Fruit fly (Drosophila melanogaster) whole organism, embryonic: ENCODE results near the gene P5CDh2.
A peak's percentile ranks its signal among the peaks of the same experiment; 100 is the strongest.

ENCODE experiments used
- Aef1 ChIP-seq: fragments of 200-800 bp; sonication (Bioruptor generic); IDR thresholded peaks from 3 replicates; pipeline ENCODE4 v1.3.6; 2022; ENCODE audit warnings: missing biosample characterization, missing genetic modification characterization
- Atf6 ChIP-seq: fragments of 200-800 bp; sonication (Bioruptor generic); IDR thresholded peaks from 2 replicates; pipeline ENCODE4 v1.3.6; 2022; ENCODE audit warnings: missing biosample characterization, missing genetic modification characterization
- CG10431 ChIP-seq: fragments of 200-800 bp; sonication (Bioruptor generic); optimal IDR thresholded peaks from 3 replicates; lab custom pipeline; 2018; ENCODE audit warnings: missing biosample characterization, mild to moderate bottlenecking, missing genetic modification characterization
- CG10543 ChIP-seq: fragments of 200-800 bp; sonication (Bioruptor generic); optimal IDR thresholded peaks from 3 replicates; lab custom pipeline; 2017; ENCODE audit warnings: missing biosample characterization, mild to moderate bottlenecking, missing genetic modification characterization, moderate library complexity
- CG11247 ChIP-seq: fragments of 200-800 bp; sonication (Bioruptor generic); IDR thresholded peaks from 2 replicates; pipeline ENCODE4 v1.3.6; 2022; ENCODE audit warnings: missing biosample characterization, missing genetic modification characterization
- CG12942 ChIP-seq: fragments of 200-800 bp; sonication (Bioruptor generic); optimal IDR thresholded peaks from 3 replicates; lab custom pipeline; 2016; ENCODE audit warnings: missing biosample characterization, missing genetic modification characterization
- CG14050 ChIP-seq: fragments of 200-800 bp; sonication (Bioruptor generic); IDR thresholded peaks from 3 replicates; pipeline ENCODE4 v1.3.6; 2022; ENCODE audit warnings: missing biosample characterization, missing genetic modification characterization
- CG17359 ChIP-seq: fragments of 200-800 bp; sonication (Bioruptor generic); optimal IDR thresholded peaks from 3 replicates; lab custom pipeline; 2018; ENCODE audit warnings: missing biosample characterization, mild to moderate bottlenecking, missing genetic modification characterization, moderate library complexity
- CG17361 ChIP-seq: fragments of 200-800 bp; sonication (Bioruptor generic); IDR thresholded peaks from 3 replicates; pipeline ENCODE4 v1.3.6; 2022; ENCODE audit warnings: missing biosample characterization, missing genetic modification characterization
- CG1792 ChIP-seq: fragments of 200-800 bp; sonication (Bioruptor generic); optimal IDR thresholded peaks from 2 replicates; lab custom pipeline; 2016; ENCODE audit warnings: missing biosample characterization, missing genetic modification characterization
- CG2120 ChIP-seq: fragments of 200-800 bp; sonication (Bioruptor generic); optimal IDR thresholded peaks from 3 replicates; lab custom pipeline; 2016; ENCODE audit warnings: missing biosample characterization, missing genetic modification characterization
- CG2678 ChIP-seq: fragments of 200-800 bp; sonication (Bioruptor generic); optimal IDR thresholded peaks from 3 replicates; lab custom pipeline; 2019; ENCODE audit warnings: missing biosample characterization, mild to moderate bottlenecking, missing genetic modification characterization, moderate library complexity
- CG30403 ChIP-seq: fragments of 200-800 bp; sonication (Bioruptor generic); optimal IDR thresholded peaks from 3 replicates; lab custom pipeline; 2016; ENCODE audit warnings: missing biosample characterization, missing genetic modification characterization
- CG3163 ChIP-seq: fragments of 200-800 bp; sonication (Bioruptor generic); optimal IDR thresholded peaks from 3 replicates; lab custom pipeline; 2016; ENCODE audit warnings: missing biosample characterization, missing genetic modification characterization
- CG4404 ChIP-seq: fragments of 200-800 bp; sonication (Bioruptor generic); IDR thresholded peaks from 2 replicates; pipeline ENCODE4 v1.3.6; 2022; ENCODE audit warnings: missing biosample characterization, missing genetic modification characterization
- CG5245 ChIP-seq: fragments of 200-800 bp; sonication (Bioruptor generic); optimal IDR thresholded peaks from 3 replicates; lab custom pipeline; 2016; ENCODE audit warnings: missing biosample characterization, missing genetic modification characterization
- CG7839 ChIP-seq: fragments of 200-800 bp; sonication (Bioruptor generic); optimal IDR thresholded peaks from 3 replicates; lab custom pipeline; 2018; ENCODE audit warnings: missing biosample characterization, mild to moderate bottlenecking, missing genetic modification characterization, moderate library complexity
- D ChIP-seq, 2 experiments: fragments of 200-800 bp in 1 of 2; fragments of >200 bp in 1 of 2; sonication (Bioruptor generic) in 1 of 2; optimal IDR thresholded peaks; 2 replicates in 1 of 2; 3 replicates in 1 of 2; lab custom pipeline; 2017; ENCODE audit warnings: mild to moderate bottlenecking in 1 of 2, missing biosample characterization in 1 of 2, missing genetic modification characterization in 1 of 2, missing genetic modification reagents in 1 of 2
- Dfd ChIP-seq, 2 experiments: fragments of >200 bp; optimal IDR thresholded peaks; 2 replicates each; lab custom pipeline; 2017; ENCODE audit warnings: missing biosample characterization in 2 of 2, missing genetic modification characterization in 2 of 2
- Ets97D ChIP-seq: fragments of 200-800 bp; sonication (Bioruptor generic); optimal IDR thresholded peaks from 3 replicates; lab custom pipeline; 2016; ENCODE audit warnings: missing biosample characterization, missing genetic modification characterization
- HmgZ ChIP-seq: fragments of 200-800 bp; sonication (Bioruptor generic); optimal IDR thresholded peaks from 2 replicates; lab custom pipeline; 2018; ENCODE audit warnings: missing biosample characterization, mild to moderate bottlenecking, missing genetic modification characterization
- Hr51 ChIP-seq, 2 experiments: fragments of 200-800 bp; sonication (Bioruptor generic); optimal IDR thresholded peaks; 2 replicates in 1 of 2; 3 replicates in 1 of 2; lab custom pipeline; 2016 to 2018; ENCODE audit warnings: missing biosample characterization in 2 of 2, missing genetic modification characterization in 2 of 2, mild to moderate bottlenecking in 1 of 2, moderate library complexity in 1 of 2
- Max ChIP-seq: fragments of 200-800 bp; sonication (Bioruptor generic); optimal IDR thresholded peaks from 2 replicates; lab custom pipeline; 2016; ENCODE audit warnings: missing biosample characterization, mild to moderate bottlenecking, missing genetic modification characterization
- Sry-δ ChIP-seq: fragments of 200-800 bp; sonication (Bioruptor generic); optimal IDR thresholded peaks from 2 replicates; lab custom pipeline; 2016; ENCODE audit warnings: missing biosample characterization, missing genetic modification characterization
- Ssrp ChIP-seq: fragments of 200-800 bp; sonication (Bioruptor generic); optimal IDR thresholded peaks from 2 replicates; lab custom pipeline; 2018; ENCODE audit warnings: missing biosample characterization, mild to moderate bottlenecking, missing genetic modification characterization, moderate library complexity
- Tbp ChIP-seq: fragments of >200 bp; optimal IDR thresholded peaks from 2 replicates; lab custom pipeline; 2018; ENCODE audit warnings: missing biosample characterization, missing genetic modification characterization
- YL-1 ChIP-seq: fragments of 200-800 bp; sonication (Bioruptor generic); optimal IDR thresholded peaks from 3 replicates; lab custom pipeline; 2017; ENCODE audit warnings: missing biosample characterization, mild to moderate bottlenecking, missing genetic modification characterization
- aop ChIP-seq: fragments of 200-800 bp; sonication (Bioruptor generic); IDR thresholded peaks from 2 replicates; pipeline ENCODE4 v1.3.6; 2022; ENCODE audit warnings: missing biosample characterization, missing genetic modification characterization
- cas ChIP-seq: fragments of 200-800 bp; sonication (Bioruptor generic); IDR thresholded peaks from 2 replicates; pipeline ENCODE4 v1.3.6; 2022; ENCODE audit warnings: missing biosample characterization, missing genetic modification characterization
- cato ChIP-seq: fragments of 200-800 bp; sonication (Bioruptor generic); optimal IDR thresholded peaks from 2 replicates; lab custom pipeline; 2016; ENCODE audit warnings: missing biosample characterization, missing genetic modification characterization, borderline replicate concordance
- ci ChIP-seq: fragments of 200-800 bp; sonication (Bioruptor generic); IDR thresholded peaks from 3 replicates; pipeline ENCODE4 v1.3.6; 2022; ENCODE audit warnings: missing biosample characterization, missing genetic modification characterization
- da ChIP-seq: fragments of 200-800 bp; sonication (Bioruptor generic); optimal IDR thresholded peaks from 2 replicates; lab custom pipeline; 2016; ENCODE audit warnings: missing biosample characterization, missing genetic modification characterization
- dan ChIP-seq: fragments of 200-800 bp; sonication (Bioruptor generic); IDR thresholded peaks from 2 replicates; pipeline ENCODE4 v1.3.6; 2022; ENCODE audit warnings: missing biosample characterization, missing genetic modification characterization
- dimm ChIP-seq: fragments of 200-800 bp; sonication (Bioruptor generic); IDR thresholded peaks from 2 replicates; pipeline ENCODE4 v1.3.6; 2022; ENCODE audit warnings: missing biosample characterization, missing genetic modification characterization
- dpn ChIP-seq, 2 experiments: fragments of 200-800 bp; sonication (Bioruptor generic); optimal IDR thresholded peaks; 3 replicates each; lab custom pipeline; 2016; ENCODE audit warnings: missing biosample characterization in 2 of 2, missing genetic modification characterization in 2 of 2
- fu2 ChIP-seq: fragments of 200-800 bp; sonication (Bioruptor generic); optimal IDR thresholded peaks from 2 replicates; lab custom pipeline; 2016; ENCODE audit warnings: missing biosample characterization, missing genetic modification characterization
- ind ChIP-seq: fragments of 200-800 bp; sonication (Bioruptor generic); optimal IDR thresholded peaks from 3 replicates; lab custom pipeline; 2016; ENCODE audit warnings: missing biosample characterization, missing genetic modification characterization
- insv ChIP-seq, 2 experiments: fragments of 200-800 bp; sonication (Bioruptor generic); optimal IDR thresholded peaks; 3 replicates each; lab custom pipeline; 2016 to 2018; ENCODE audit warnings: missing biosample characterization in 2 of 2, missing genetic modification characterization in 2 of 2
- kni ChIP-seq: fragments of 200-800 bp; sonication (Bioruptor generic); optimal IDR thresholded peaks from 3 replicates; lab custom pipeline; 2017; ENCODE audit warnings: mild to moderate bottlenecking, missing biosample characterization, missing genetic modification reagents, missing genetic modification characterization
- lab ChIP-seq: fragments of 200-800 bp; sonication (Bioruptor generic); optimal IDR thresholded peaks from 3 replicates; lab custom pipeline; 2017; ENCODE audit warnings: missing biosample characterization, missing genetic modification characterization, mild to moderate bottlenecking, moderate library complexity, missing genetic modification reagents
- lilli ChIP-seq: fragments of 200-800 bp; sonication (Bioruptor generic); optimal IDR thresholded peaks from 3 replicates; lab custom pipeline; 2016; ENCODE audit warnings: missing biosample characterization, missing genetic modification characterization
- onecut ChIP-seq: fragments of 200-800 bp; sonication (Bioruptor generic); IDR thresholded peaks from 2 replicates; pipeline ENCODE4 v1.3.6; 2022; ENCODE audit warnings: missing biosample characterization, missing genetic modification characterization
- prd ChIP-seq, 3 experiments: fragments of >200 bp in 2 of 3; fragments of 200-800 bp in 1 of 3; sonication (Bioruptor generic) in 1 of 3; optimal IDR thresholded peaks in 2 of 3; IDR thresholded peaks in 1 of 3; 2 replicates in 2 of 3; 3 replicates in 1 of 3; pipeline versions ENCODE4 v1.3.6 to Lab custom; 2017 to 2022; ENCODE audit warnings: missing biosample characterization in 1 of 3, missing genetic modification characterization in 1 of 3
- sna ChIP-seq: fragments of 200-800 bp; sonication (Bioruptor generic); IDR thresholded peaks from 2 replicates; pipeline ENCODE4 v1.3.6; 2022; ENCODE audit warnings: missing biosample characterization, missing genetic modification characterization; ENCODE audit not compliant: partially characterized antibody
- stwl ChIP-seq: fragments of 200-800 bp; sonication (Bioruptor generic); optimal IDR thresholded peaks from 3 replicates; lab custom pipeline; 2018; ENCODE audit warnings: missing biosample characterization, mild to moderate bottlenecking, missing genetic modification characterization, moderate library complexity
- tna ChIP-seq: fragments of 200-800 bp; sonication (Bioruptor generic); IDR thresholded peaks from 2 replicates; pipeline ENCODE4 v1.3.6; 2022; ENCODE audit warnings: missing biosample characterization, missing genetic modification characterization; ENCODE audit not compliant: partially characterized antibody
- twi ChIP-seq: fragments of 200-800 bp; optimal IDR thresholded peaks from 2 replicates; lab custom pipeline; 2019; ENCODE audit warnings: missing biosample characterization, mild to moderate bottlenecking, missing genetic modification characterization, moderate library complexity
- unpg ChIP-seq: fragments of 200-800 bp; sonication (Bioruptor generic); optimal IDR thresholded peaks from 3 replicates; lab custom pipeline; 2018; ENCODE audit warnings: missing biosample characterization, mild to moderate bottlenecking, missing genetic modification characterization, moderate library complexity

The P5CDh2 gene

DNA sequence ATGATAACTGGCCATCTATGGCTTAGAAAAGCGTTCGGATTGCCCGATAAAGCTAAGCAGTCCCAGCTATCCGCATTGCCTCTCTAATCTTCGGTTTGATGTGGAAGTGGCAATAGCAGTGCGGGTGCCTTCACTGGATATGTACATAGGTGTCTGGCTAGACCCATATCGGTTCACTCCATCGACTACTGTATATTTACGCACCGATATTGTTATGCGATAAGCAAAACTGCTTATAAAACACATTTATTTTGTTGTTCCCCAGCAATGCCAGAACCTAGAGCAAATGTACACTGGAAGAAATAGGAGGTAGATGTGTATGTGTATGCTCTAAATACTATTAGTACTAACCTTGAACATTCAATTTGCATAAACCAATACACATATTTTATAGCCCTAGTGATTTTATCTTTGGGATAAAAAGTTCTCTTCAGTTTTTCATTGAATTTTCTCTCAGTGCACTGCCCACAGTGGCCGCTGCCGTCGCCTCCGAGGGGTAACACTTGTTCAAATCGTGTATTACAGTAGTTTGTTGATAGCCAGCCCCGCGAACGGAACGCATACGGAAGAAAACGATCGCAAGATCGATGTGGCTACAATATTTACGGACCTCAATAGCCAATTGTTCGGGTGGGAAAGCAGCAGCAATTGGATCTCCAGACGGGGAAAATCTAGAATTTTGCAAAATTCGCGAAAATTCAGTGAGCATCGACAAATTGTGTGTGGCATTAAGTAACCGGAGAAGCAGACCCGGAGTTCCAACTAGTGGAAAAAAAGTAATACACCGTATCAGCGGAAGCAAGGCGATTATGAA is 7.4 kb upstream of the P5CDh2 start, which contains the start of gene CG31431 (continued):
- TF ChIP-seq CG10543 (GFP tag; lab: Kevin White, UChicago) (peak; percentile 97), lilli (GFP tag; lab: Kevin White, UChicago) (peak; percentile 98), Dfd (GFP tag; optimal IDR thresholded peaks at IDR 0.05; lab: Kevin White, UChicago) (no peak), HmgZ (tag; lab: Kevin White, UChicago) (peak; percentile 98), YL-1 (GFP tag; lab: Kevin White, UChicago) (peak; percentile 83), CG30403 (peak; percentile 97), CG17361 (GFP tag; lab: Robert Waterston, UW) (peak; percentile 97), Ets97D (GFP tag; lab: Kevin White, UChicago) (peak; percentile 90), Aef1 (GFP tag; lab: Robert Waterston, UW) (peak; percentile 97), prd (optimal IDR thresholded peaks at IDR 0.05; lab: Kevin White, UChicago) (no peak), prd (GFP tag; IDR thresholded peaks at IDR 0.05; lab: Robert Waterston, UW) (peak; percentile 98), ci (GFP tag; lab: Robert Waterston, UW) (peak; percentile 98), Atf6 (GFP tag; lab: Robert Waterston, UW) (peak; percentile 98), fu2 (GFP tag; lab: Kevin White, UChicago) (peak; percentile 97), dimm (GFP tag; lab: Robert Waterston, UW) (peak; percentile 86), Sry-δ (GFP tag; lab: Kevin White, UChicago) (peak; percentile 78), da (peak; percentile 93), CG17359 (tag; lab: Kevin White, UChicago) (peak; percentile 97), CG4404 (GFP tag; lab: Robert Waterston, UW) (peak; percentile 96), ind (GFP tag; lab: Kevin White, UChicago) (peak; percentile 98), CG2120 (GFP tag; lab: Kevin White, UChicago) (peak; percentile 99), onecut (peak; percentile 93), CG14050 (GFP tag; lab: Robert Waterston, UW) (peak; percentile 96), D (optimal IDR thresholded peaks at IDR 0.05; lab: Kevin White, UChicago) (no peak), D (GFP tag; optimal IDR thresholded peaks at IDR 0.05; lab: Kevin White, UChicago) (peak; percentile 94), CG2678 (peak; percentile 98), CG12942 (GFP tag; lab: Kevin White, UChicago) (peak; percentile 95), CG1792 (peak; percentile 97), Max (GFP tag; lab: Kevin White, UChicago) (peak; percentile 94), dan (peak; percentile 88), CG3163 (GFP tag; lab: Kevin White, UChicago) (peak; percentile 88), lab (GFP tag; lab: Kevin White, UChicago) (peak; percentile 99), Tbp (GFP tag; lab: Kevin White, UChicago) (no peak), Hr51 (GFP tag; optimal IDR thresholded peaks at IDR 0.05; lab: Kevin White, UChicago) (peak; percentile 95 to 96), stwl (tag; lab: Kevin White, UChicago) (peak; percentile 43), CG11247 (GFP tag; lab: Robert Waterston, UW) (peak; percentile 98), dpn (GFP tag; optimal IDR thresholded peaks at IDR 0.05; lab: Kevin White, UChicago) (peak; percentile 97), Ssrp (tag; lab: Kevin White, UChicago) (peak; percentile 93), aop (GFP tag; lab: Robert Waterston, UW) (peak; percentile 91), CG7839 (tag; lab: Kevin White, UChicago) (peak; percentile 99), kni (GFP tag; lab: Kevin White, UChicago) (peak; percentile 89), unpg (GFP tag; lab: Kevin White, UChicago) (peak; percentile 98), cato (peak; percentile 93), insv (GFP tag; optimal IDR thresholded peaks at IDR 0.05; lab: Kevin White, UChicago) (peak; percentile 19 to 70), twi (tag; lab: Kevin White, UChicago) (peak; percentile 93), CG10431 (GFP tag; lab: Kevin White, UChicago) (peak; percentile 69), cas (GFP tag; lab: Robert Waterston, UW) (peak; percentile 96), tna (GFP tag; lab: Robert Waterston, UW) (no peak), CG5245 (GFP tag; lab: Kevin White, UChicago) (peak; percentile 96), sna (GFP tag; lab: Robert Waterston, UW) (no peak)
